Fruit fly (Drosophila melanogaster) Kc167 (cell line): ENCODE results near the gene CG31436.

Experiments
- h ChIP-seq: fragments of >200 bp; optimal IDR thresholded peaks from 3 replicates; lab custom pipeline; 2018; ENCODE audit warnings: missing external identifiers
- insv ChIP-seq: fragments of >200 bp; optimal IDR thresholded peaks from 3 replicates; lab custom pipeline; 2018; ENCODE audit warnings: missing external identifiers
- psq ChIP-seq: fragments of >200 bp; optimal IDR thresholded peaks from 2 replicates; lab custom pipeline; 2017; ENCODE audit warnings: missing external identifiers
- ttk ChIP-seq: sonication (Bioruptor generic); optimal IDR thresholded peaks from 2 replicates; lab custom pipeline; 2017; ENCODE audit warnings: missing external identifiers

DNA sequence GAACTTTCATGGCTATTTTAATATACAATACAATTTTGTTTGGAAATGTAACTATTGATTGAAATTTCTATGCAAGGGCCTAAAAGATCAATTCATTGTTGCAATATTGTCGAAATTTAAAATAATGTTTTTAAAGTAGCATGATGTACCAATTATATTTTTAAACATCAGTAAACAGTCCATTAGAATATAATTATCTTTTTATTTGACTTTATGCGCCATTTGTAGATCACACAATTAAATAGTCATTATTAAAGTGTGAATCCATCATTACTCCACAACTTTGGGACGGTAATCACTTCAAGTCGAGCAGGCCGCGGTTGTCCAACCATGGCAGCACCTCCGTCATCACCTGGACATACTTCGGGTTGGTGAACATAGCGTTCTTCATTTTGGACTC is 6.9 kb downstream of the CG31436 start, which contains the start of gene CG31099:
- no peak for TF ChIP-seq psq (lab: Kevin White, UChicago)
- TF ChIP-seq h (lab: Kevin White, UChicago), result no peak
- TF ChIP-seq insv (lab: Kevin White, UChicago), result no peak
- no peak for TF ChIP-seq ttk (lab: Kevin White, UChicago)
